Worm (Caenorhabditis elegans): ENCODE data around the gene glp-1.

- TF ChIP-seq ama-1 (optimal IDR thresholded peaks at IDR 0.05) (no peak), pes-1 (GFP tag; IDR thresholded peaks at IDR 0.05) (no peak), hmg-4 (GFP tag; optimal IDR thresholded peaks at IDR 0.05) (no peak), aly-1 (tag; optimal IDR thresholded peaks at IDR 0.05) (no peak), ceh-13 (GFP tag; optimal IDR thresholded peaks at IDR 0.05) (no peak), flt-1 (GFP tag; IDR thresholded peaks at IDR 0.05) (no peak), tbx-11 (GFP tag; IDR thresholded peaks at IDR 0.05) (no peak), hnd-1 (tag; optimal IDR thresholded peaks at IDR 0.05) (no peak)
Measured at ce11 chrIII:9084329-9084728, 7.7 kb upstream of the glp-1 start.
